Worm (Caenorhabditis elegans) whole organism, L4 larva: ENCODE measurements around the gene dylt-3.

ENCODE experiments used
- F10B5.3 ChIP-seq: sonication (generic microtip); optimal IDR thresholded peaks from 2 replicates; lab custom pipeline; 2016; ENCODE audit warnings: mild to moderate bottlenecking, missing genetic modification characterization, missing compliant biosample characterization
- T20F7.1 ChIP-seq: fragments of 200-800 bp; sonication (Bioruptor generic); optimal IDR thresholded peaks from 2 replicates; lab custom pipeline; 2018; ENCODE audit warnings: mild to moderate bottlenecking, missing genetic modification characterization, missing compliant biosample characterization
- aha-1 ChIP-seq: fragments of 150-350 bp; peaks from one replicate; lab custom pipeline; 2014; ENCODE audit warnings: missing biosample characterization, missing genetic modification characterization
- ama-1 ChIP-seq: fragments of 150-350 bp; optimal IDR thresholded peaks from 2 replicates; lab custom pipeline; 2014; ENCODE audit warnings: inconsistent platforms, mixed read lengths
- ceh-82 ChIP-seq: sonication (generic microtip); optimal IDR thresholded peaks from 2 replicates; lab custom pipeline; 2017; ENCODE audit warnings: missing biosample characterization, missing genetic modification characterization
- cey-2 ChIP-seq: sonication (generic microtip); optimal IDR thresholded peaks from 3 replicates; lab custom pipeline; 2017; ENCODE audit warnings: missing genetic modification characterization, mild to moderate bottlenecking, missing compliant biosample characterization, antibody characterized with exemption, borderline replicate concordance; ENCODE audit not compliant: insufficient read depth
- ctbp-1 ChIP-seq: fragments of 200-800 bp; sonication (Bioruptor generic); IDR thresholded peaks from 2 replicates; pipeline ENCODE4 v1.3.6; 2022; ENCODE audit warnings: missing genetic modification reagents, missing genetic modification characterization, missing compliant biosample characterization
- daf-16 ChIP-seq, 3 experiments: sonication (generic microtip); optimal IDR thresholded peaks; 2 replicates each; lab custom pipeline; 2016 to 2017; ENCODE audit warnings: missing genetic modification characterization in 3 of 3, missing genetic modification reagents in 3 of 3, mild to moderate bottlenecking in 2 of 3, missing compliant biosample characterization in 2 of 3, missing biosample characterization in 1 of 3, moderate library complexity in 1 of 3
- daf-8 ChIP-seq: fragments of 200-800 bp; sonication (Bioruptor generic); IDR thresholded peaks from 2 replicates; pipeline ENCODE4 v1.3.6; 2022; ENCODE audit warnings: missing genetic modification characterization, missing compliant biosample characterization
- dmd-8 ChIP-seq: fragments of 200-800 bp; sonication (Bioruptor generic); IDR thresholded peaks from 2 replicates; pipeline ENCODE4 v1.3.6; 2022; ENCODE audit warnings: missing genetic modification characterization, missing compliant biosample characterization
- dpl-1 ChIP-seq: fragments of 150-350 bp; optimal IDR thresholded peaks from 2 replicates; lab custom pipeline; 2014; ENCODE audit warnings: missing biosample characterization, missing genetic modification reagents, missing genetic modification characterization
- duxl-1 ChIP-seq: sonication (generic microtip); optimal IDR thresholded peaks from 2 replicates; lab custom pipeline; 2016; ENCODE audit warnings: mild to moderate bottlenecking, missing genetic modification characterization, moderate library complexity, missing compliant biosample characterization; ENCODE audit not compliant: poor library complexity
- dve-1 ChIP-seq: sonication (generic microtip); optimal IDR thresholded peaks from 2 replicates; lab custom pipeline; 2017; ENCODE audit warnings: antibody characterized with exemption, mild to moderate bottlenecking, missing genetic modification characterization, missing compliant biosample characterization; ENCODE audit not compliant: insufficient read depth
- egl-43 ChIP-seq: fragments of 200-800 bp; sonication (Bioruptor generic); IDR thresholded peaks from 2 replicates; pipeline ENCODE4 v1.3.6; 2022; ENCODE audit warnings: missing genetic modification reagents, missing genetic modification characterization, missing compliant biosample characterization
- fkh-10 ChIP-seq: fragments of 150-350 bp; optimal IDR thresholded peaks from 2 replicates; lab custom pipeline; 2014; ENCODE audit warnings: missing biosample characterization, missing genetic modification reagents, missing genetic modification characterization
- hif-1 ChIP-seq, 2 experiments: sonication (generic microtip); optimal IDR thresholded peaks; 2 replicates each; lab custom pipeline; 2016 to 2017; ENCODE audit warnings: missing compliant biosample characterization in 2 of 2, missing genetic modification characterization in 2 of 2, missing genetic modification reagents in 2 of 2, missing genotype in 2 of 2, mild to moderate bottlenecking in 1 of 2
- hlh-11 ChIP-seq: fragments of 200-800 bp; sonication (Bioruptor generic); optimal IDR thresholded peaks from 2 replicates; lab custom pipeline; 2018; ENCODE audit warnings: mild to moderate bottlenecking, missing genetic modification characterization, missing compliant biosample characterization
- hmg-1.1 ChIP-seq: fragments of 200-800 bp; sonication (Bioruptor generic); IDR thresholded peaks from 2 replicates; pipeline ENCODE4 v1.3.6; 2022; ENCODE audit warnings: missing genetic modification reagents, missing genetic modification characterization, missing compliant biosample characterization
- lin-1 ChIP-seq: fragments of 200-800 bp; sonication (Bioruptor generic); IDR thresholded peaks from 2 replicates; pipeline ENCODE4 v1.3.6; 2022; ENCODE audit warnings: missing genetic modification reagents, missing genetic modification characterization, missing compliant biosample characterization
- lin-13 ChIP-seq: fragments of 150-350 bp; optimal IDR thresholded peaks from 2 replicates; lab custom pipeline; 2014; ENCODE audit warnings: missing biosample characterization, missing genetic modification reagents, missing genetic modification characterization
- lin-38 ChIP-seq: fragments of 200-800 bp; sonication (Bioruptor generic); IDR thresholded peaks from 2 replicates; pipeline ENCODE4 v1.3.6; 2022; ENCODE audit warnings: missing genetic modification reagents, missing genetic modification characterization, missing compliant biosample characterization
- lsy-2 ChIP-seq, 2 experiments: fragments of 150-350 bp in 1 of 2; sonication (generic microtip) in 1 of 2; optimal IDR thresholded peaks; 2 replicates each; lab custom pipeline; 2014 to 2017; ENCODE audit warnings: missing biosample characterization in 2 of 2, missing genetic modification characterization in 2 of 2
- madf-5 ChIP-seq, 2 experiments: fragments of 200-800 bp; sonication (Bioruptor generic); IDR thresholded peaks; 2 replicates each; pipeline ENCODE4 v1.3.6; 2022; ENCODE audit warnings: missing compliant biosample characterization in 2 of 2, missing genetic modification characterization in 2 of 2
- madf-9 ChIP-seq: fragments of 200-800 bp; sonication (Bioruptor generic); conservative IDR thresholded peaks from 2 replicates; pipeline ENCODE4 v1.3.6; 2022; ENCODE audit warnings: missing genetic modification reagents, missing genetic modification characterization, missing compliant biosample characterization
- mdl-1 ChIP-seq, 2 experiments: fragments of 150-350 bp in 1 of 2; sonication (generic microtip) in 1 of 2; optimal IDR thresholded peaks; 2 replicates each; lab custom pipeline; 2014 to 2017; ENCODE audit warnings: missing biosample characterization in 2 of 2, missing genetic modification characterization in 2 of 2
- mep-1 ChIP-seq: fragments of 150-350 bp; sonication (generic microtip); optimal IDR thresholded peaks from 3 replicates; lab custom pipeline; 2014; ENCODE audit warnings: missing biosample characterization, missing genetic modification characterization
- mes-2 ChIP-seq: sonication (generic microtip); optimal IDR thresholded peaks from 2 replicates; lab custom pipeline; 2016; ENCODE audit warnings: missing genotype, mild to moderate bottlenecking, missing genetic modification characterization, missing compliant biosample characterization; ENCODE audit not compliant: poor library complexity, severe bottlenecking
- nhr-10 ChIP-seq: fragments of 150-350 bp; optimal IDR thresholded peaks from 2 replicates; lab custom pipeline; 2014; ENCODE audit warnings: missing biosample characterization, missing genetic modification characterization
- nhr-102 ChIP-seq: sonication (generic microtip); optimal IDR thresholded peaks from 2 replicates; lab custom pipeline; 2016; ENCODE audit warnings: mild to moderate bottlenecking, missing genetic modification characterization, moderate library complexity, missing compliant biosample characterization
- nhr-111 ChIP-seq: fragments of 200-800 bp; sonication (Bioruptor generic); optimal IDR thresholded peaks from 2 replicates; lab custom pipeline; 2018; ENCODE audit warnings: mild to moderate bottlenecking, missing genetic modification characterization, missing compliant biosample characterization
- nhr-237 ChIP-seq: sonication (generic microtip); optimal IDR thresholded peaks from 2 replicates; lab custom pipeline; 2017; ENCODE audit warnings: missing biosample characterization, missing genetic modification characterization
- nhr-28 ChIP-seq: fragments of 150-350 bp; optimal IDR thresholded peaks from 2 replicates; lab custom pipeline; 2014; ENCODE audit warnings: missing biosample characterization, missing genetic modification characterization
- nhr-6 ChIP-seq: fragments of 150-350 bp; optimal IDR thresholded peaks from 2 replicates; lab custom pipeline; 2014; ENCODE audit warnings: missing biosample characterization, missing genetic modification characterization
- nhr-76 ChIP-seq: fragments of 150-350 bp; optimal IDR thresholded peaks from 2 replicates; lab custom pipeline; 2014; ENCODE audit warnings: missing biosample characterization, missing genetic modification characterization
- pha-4 ChIP-seq, 2 experiments: fragments of 150-350 bp in 1 of 2; fragments of 200-800 bp in 1 of 2; sonication (Bioruptor generic) in 1 of 2; IDR thresholded peaks in 1 of 2; optimal IDR thresholded peaks in 1 of 2; 2 replicates each; pipeline versions ENCODE4 v1.3.6 to Lab custom; 2014 to 2022; ENCODE audit warnings: missing genetic modification characterization in 2 of 2, missing genetic modification reagents in 2 of 2, missing biosample characterization in 1 of 2, missing compliant biosample characterization in 1 of 2
- pqm-1 ChIP-seq: sonication (generic microtip); optimal IDR thresholded peaks from 2 replicates; lab custom pipeline; 2017; ENCODE audit warnings: missing biosample characterization, missing genetic modification characterization
- unc-62 ChIP-seq, 3 experiments: fragments of 150-350 bp in 1 of 3; sonication (generic microtip); optimal IDR thresholded peaks in 2 of 3; peaks in 1 of 3; 1 replicate in 1 of 3; 2 replicates in 2 of 3; lab custom pipeline; 2014 to 2017; ENCODE audit warnings: missing biosample characterization in 3 of 3, missing genetic modification characterization in 3 of 3, missing genetic modification reagents in 3 of 3, missing genotype in 1 of 3
- vab-7 ChIP-seq: fragments of 200-800 bp; sonication (Bioruptor generic); IDR thresholded peaks from 2 replicates; pipeline ENCODE4 v1.3.6; 2022; ENCODE audit warnings: missing genetic modification reagents, missing genetic modification characterization, missing compliant biosample characterization
- zip-11 ChIP-seq: fragments of 200-800 bp; sonication (Bioruptor generic); IDR thresholded peaks from 2 replicates; pipeline ENCODE4 v1.3.6; 2022; ENCODE audit warnings: missing genetic modification characterization, missing compliant biosample characterization
- ztf-11 ChIP-seq: fragments of 150-350 bp; optimal IDR thresholded peaks from 2 replicates; lab custom pipeline; 2014; ENCODE audit warnings: missing biosample characterization, missing genetic modification characterization

dylt-3 gene

DNA sequence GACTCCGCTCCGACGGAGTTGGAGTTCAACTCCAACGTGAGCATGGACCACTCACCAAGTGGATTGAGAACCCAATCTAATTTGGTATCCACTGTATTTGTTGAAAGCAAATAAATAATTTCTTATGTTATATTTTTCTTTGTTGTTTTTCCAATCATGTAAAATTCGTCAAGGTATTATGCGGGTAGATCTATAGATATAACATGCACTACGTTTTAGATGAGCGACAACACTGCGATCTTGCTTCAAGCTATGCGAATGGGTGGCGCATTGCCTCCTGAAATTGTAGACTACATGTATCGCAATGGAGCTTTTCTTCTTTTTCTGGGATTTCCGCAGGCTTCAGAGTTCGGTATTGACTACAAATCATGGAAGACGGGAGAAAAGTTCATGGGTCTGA lies 37.0 kb upstream of the dylt-3 start, which contains the start of gene F10B5.2 (continued):
- TF ChIP-seq madf-5 (GFP tag; IDR thresholded peaks at IDR 0.05; lab: Robert Waterston, UW) = no peak
- no peak for TF ChIP-seq ceh-82
- TF ChIP-seq, all 104 proteins: peak for 8

DNA sequence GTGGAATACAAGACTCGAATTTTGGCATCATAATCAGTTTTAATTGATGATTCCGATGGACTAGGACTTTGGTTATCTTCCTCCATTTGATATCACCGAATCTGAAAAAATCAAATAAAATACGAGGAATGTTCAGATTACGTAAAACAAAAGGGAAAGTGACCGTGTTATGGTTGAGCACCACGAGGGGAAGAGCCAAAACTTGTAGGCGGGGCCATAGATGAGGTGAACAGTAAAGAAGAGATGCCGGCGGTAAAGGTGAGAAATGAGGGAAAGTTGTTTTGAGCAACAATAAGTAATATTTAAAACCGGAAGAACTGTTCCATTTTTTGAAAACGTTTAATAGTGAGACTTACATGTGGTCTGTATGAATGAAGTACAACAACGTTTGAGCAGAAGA lies 31.6 kb upstream of the dylt-3 start, which contains the start of gene F10B5.3:
Gene F10B5.3 (minus strand): TSS at position 101 of the 400 bp plus-strand sequence.
- TF ChIP-seq unc-62 (GFP tag; optimal IDR thresholded peaks at IDR 0.05 in 1 of 2; lab: Kevin White, UChicago) (peak in 1 of 2 experiments; percentile 7), unc-62 (tag; optimal IDR thresholded peaks at IDR 0.05; lab: Kevin White, UChicago) (no peak), mdl-1 (tag; optimal IDR thresholded peaks at IDR 0.05; lab: Kevin White, UChicago) (no peak), nhr-10 (no peak)
- TF ChIP-seq, all 104 proteins: peak for 1

DNA sequence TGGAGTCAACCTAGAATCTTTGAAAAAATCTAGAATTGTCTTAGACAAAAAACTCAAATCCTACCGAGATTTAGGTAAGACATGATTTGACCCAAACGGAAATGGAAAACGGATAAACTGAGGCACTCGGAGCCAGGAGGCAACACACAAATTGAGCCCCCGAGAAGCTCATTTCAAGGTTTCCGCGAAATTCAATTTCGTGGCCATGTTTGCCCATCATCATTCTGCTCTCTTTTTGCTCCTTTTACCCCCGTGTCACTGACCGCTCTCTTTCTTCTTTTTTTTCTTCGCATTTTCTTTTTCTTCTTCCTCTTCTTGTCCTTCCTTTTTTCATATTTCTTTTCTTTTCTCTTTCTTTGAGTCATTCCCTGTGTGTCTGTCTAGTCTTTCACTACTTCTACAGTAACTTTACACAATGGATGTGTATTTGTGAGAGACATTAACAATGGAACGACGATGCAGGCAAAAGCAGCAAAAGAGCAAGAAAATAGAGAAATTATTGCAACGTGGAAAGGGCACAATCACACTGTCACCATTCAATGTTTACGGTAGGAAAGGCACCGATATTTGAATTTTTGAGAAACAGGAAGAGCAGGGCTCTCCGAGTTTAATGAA lies 28.7 kb upstream of the dylt-3 start:
- TF ChIP-seq fkh-10 (GFP tag; lab: Kevin White, UChicago) (peak; percentile 63), lin-13 (GFP tag; lab: Kevin White, UChicago) (no peak), pha-4 (GFP tag; IDR thresholded peaks at IDR 0.05; lab: Robert Waterston, UW) (no peak), pha-4 (tag; optimal IDR thresholded peaks at IDR 0.05; lab: Kevin White, UChicago) (peak; percentile 54), dmd-8 (GFP tag; lab: Robert Waterston, UW) (no peak), daf-8 (no peak), mes-2 (tag; lab: Kevin White, UChicago) (peak; percentile 0), nhr-6 (peak; percentile 82), zip-11 (GFP tag; lab: Robert Waterston, UW) (no peak), nhr-237 (no peak), F10B5.3 (tag; lab: Kevin White, UChicago) (no peak), lsy-2 (tag; optimal IDR thresholded peaks at IDR 0.05; lab: Kevin White, UChicago) (peak in 1 of 2 experiments; percentile 56), lin-38 (no peak), cey-2 (tag; lab: Kevin White, UChicago) (no peak), daf-16 (GFP tag; optimal IDR thresholded peaks at IDR 0.05; lab: Kevin White, UChicago) (no peak), daf-16 (tag; optimal IDR thresholded peaks at IDR 0.05; lab: Kevin White, UChicago) (no peak), hlh-11 (tag; lab: Kevin White, UChicago) (peak; percentile 16), ztf-11 (tag; lab: Kevin White, UChicago) (no peak), ctbp-1 (GFP tag; lab: Robert Waterston, UW) (0 out of 2 replicates have a peak, but pooled peaks have one; percentile 43)

DNA sequence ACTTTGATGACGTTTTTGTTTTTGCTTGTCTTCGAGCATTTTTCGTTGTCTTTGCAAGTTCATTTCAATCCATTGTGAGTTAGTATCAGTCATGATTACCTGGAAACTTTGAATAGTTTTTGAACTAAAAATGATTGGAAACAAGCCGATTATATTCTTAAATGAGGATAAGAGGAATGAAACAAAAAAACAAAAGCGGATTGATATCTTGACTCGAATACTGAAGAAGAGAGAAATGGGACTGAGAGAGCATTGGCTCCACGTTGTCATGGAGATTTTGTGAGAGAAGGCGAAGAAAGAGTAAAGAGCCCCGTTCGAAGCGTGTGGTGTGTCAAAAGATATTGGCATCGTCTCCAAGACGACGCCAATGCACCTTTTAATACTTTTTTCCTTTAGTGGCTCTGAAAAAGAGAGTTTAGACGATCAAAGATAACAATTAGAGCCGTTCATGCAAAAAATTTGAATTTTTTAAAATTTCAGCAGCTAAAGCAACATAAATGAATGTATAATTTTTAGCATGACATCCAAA lies 24.6 kb upstream of the dylt-3 start, which contains the start of the genes tub-1 and tmem-138:
Gene tub-1 (minus strand): TSS at position 101 of the 529 bp plus-strand sequence.
Gene tmem-138 (plus strand): TSS at position 479 of the 529 bp plus-strand sequence.
- TF ChIP-seq nhr-102 (no peak), aha-1 (no peak), hmg-1.1 (GFP tag; lab: Robert Waterston, UW) (no peak), lin-38 (no peak), ama-1 (no peak), pqm-1 (tag; lab: Kevin White, UChicago) (no peak), hif-1 (tag; optimal IDR thresholded peaks at IDR 0.05; lab: Kevin White, UChicago) (no peak), madf-9 (GFP tag; lab: Robert Waterston, UW) (no peak), egl-43 (no peak)

DNA sequence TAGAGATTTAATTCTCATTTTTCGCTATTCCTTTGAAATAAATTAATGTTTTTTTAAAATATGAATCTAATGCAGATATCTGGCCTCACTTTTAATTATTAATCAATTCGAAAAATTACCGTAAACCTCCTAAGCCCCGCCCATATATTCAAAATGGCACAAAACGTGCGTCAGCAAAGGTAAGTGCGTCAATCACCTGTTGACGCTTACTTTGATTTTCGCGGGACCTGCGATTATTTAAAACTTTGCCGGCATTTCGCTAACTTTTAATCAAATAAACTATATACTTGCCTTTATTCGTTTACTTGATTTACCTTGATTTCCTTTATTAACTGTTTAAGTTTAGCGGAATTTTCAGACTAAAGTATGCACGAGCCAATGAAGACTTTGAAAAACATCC lies 23.5 kb upstream of the dylt-3 start, which contains the start of gene pch-2:
Gene pch-2 (plus strand): TSS at position 359 of the 400 bp plus-strand sequence.
- TF ChIP-seq T20F7.1 (peak; percentile 72), dve-1 (peak; percentile 71), duxl-1 (tag; lab: Kevin White, UChicago) (peak; percentile 60), mes-2 (tag; lab: Kevin White, UChicago) (peak; percentile 66), unc-62 (GFP tag; optimal IDR thresholded peaks at IDR 0.05 in 1 of 2; lab: Kevin White, UChicago) (no peak), unc-62 (tag; optimal IDR thresholded peaks at IDR 0.05; lab: Kevin White, UChicago) (no peak), hlh-11 (tag; lab: Kevin White, UChicago) (peak; percentile 37), nhr-76 (tag; lab: Kevin White, UChicago) (no peak), lin-1 (GFP tag; lab: Robert Waterston, UW) (no peak), lsy-2 (tag; optimal IDR thresholded peaks at IDR 0.05; lab: Kevin White, UChicago) (peak in 1 of 2 experiments; percentile 91), mep-1 (tag; lab: Kevin White, UChicago) (no peak), nhr-6 (peak; percentile 46), nhr-28 (tag; lab: Kevin White, UChicago) (peak; percentile 20), vab-7 (no peak), nhr-102 (no peak), dpl-1 (peak; percentile 89), nhr-111 (GFP tag; lab: Kevin White, UChicago) (no peak)
